Worm (Caenorhabditis elegans) whole organism, L4/young adult: Measurements from ENCODE around the gene gst-11.

Experiments used
- W03F9.2 ChIP-seq: fragments of 150-350 bp; optimal IDR thresholded peaks from 2 replicates; lab custom pipeline; 2014; ENCODE audit warnings: missing biosample characterization, missing genetic modification characterization
- dao-5 ChIP-seq: sonication (generic microtip); optimal IDR thresholded peaks from 2 replicates; lab custom pipeline; 2016; ENCODE audit warnings: missing genotype, missing genetic modification characterization, moderate library complexity, missing compliant biosample characterization
- him-1 ChIP-seq: sonication (generic microtip); optimal IDR thresholded peaks from 2 replicates; lab custom pipeline; 2016; ENCODE audit warnings: missing genotype, missing genetic modification reagents, missing genetic modification characterization, missing compliant biosample characterization

ce11 chrX:3631550-3631949 is 2.0 kb downstream of the gst-11 start:
- TF ChIP-seq him-1 (no peak), W03F9.2 (no peak), dao-5 (tag; lab: Kevin White, UChicago) (no peak)
